Worm (Caenorhabditis elegans): ENCODE data around the gene F38A5.8.

ce11 chrIV:6572655-6573054 lies 26.9 kb upstream of the F38A5.8 start:
- TF ChIP-seq lin-14 (GFP tag; optimal IDR thresholded peaks at IDR 0.05) (no peak), aly-2 (tag; optimal IDR thresholded peaks at IDR 0.05) (no peak), nhr-19 (GFP tag; conservative IDR thresholded peaks at IDR 0.05) (no peak), F16B12.6 (tag; optimal IDR thresholded peaks at IDR 0.05) (no peak), nhr-12 (tag; optimal IDR thresholded peaks at IDR 0.05) (no peak), lsy-2 (tag; optimal IDR thresholded peaks at IDR 0.05) (no peak), nhr-77 (tag; optimal IDR thresholded peaks at IDR 0.05) (no peak), dpl-1 (GFP tag; optimal IDR thresholded peaks at IDR 0.05) (no peak), aha-1 (tag; optimal IDR thresholded peaks at IDR 0.05) (no peak), lin-39 (tag; optimal IDR thresholded peaks at IDR 0.05) (no peak)
